Fruit fly (Drosophila melanogaster) whole organism, adult: ENCODE data around the gene CG44090.

Source experiments
- CG12768 ChIP-seq: fragments of 200-800 bp; sonication (Bioruptor generic); optimal IDR thresholded peaks from 2 replicates; lab custom pipeline; 2017; ENCODE audit warnings: missing biosample characterization, missing genetic modification characterization, mild to moderate bottlenecking, moderate library complexity, missing genetic modification reagents
- CG14711 ChIP-seq: fragments of 200-800 bp; sonication (Bioruptor generic); optimal IDR thresholded peaks from 2 replicates; lab custom pipeline; 2018; ENCODE audit warnings: missing biosample characterization, mild to moderate bottlenecking, missing genetic modification characterization, moderate library complexity
- CG1620 ChIP-seq: fragments of 200-800 bp; sonication (Bioruptor generic); optimal IDR thresholded peaks from 2 replicates; lab custom pipeline; 2016; ENCODE audit warnings: missing biosample characterization, missing genetic modification characterization
- CG33017 ChIP-seq: fragments of 200-800 bp; sonication (Bioruptor generic); optimal IDR thresholded peaks from 2 replicates; lab custom pipeline; 2018; ENCODE audit warnings: missing biosample characterization, mild to moderate bottlenecking, missing genetic modification characterization, moderate library complexity
- CG7045 ChIP-seq: fragments of 200-800 bp; sonication (Bioruptor generic); optimal IDR thresholded peaks from 2 replicates; lab custom pipeline; 2017; ENCODE audit warnings: missing biosample characterization, mild to moderate bottlenecking, missing genetic modification characterization
- Hr96 ChIP-seq: fragments of 200-800 bp; sonication (Bioruptor generic); optimal IDR thresholded peaks from 2 replicates; lab custom pipeline; 2016; ENCODE audit warnings: missing biosample characterization, missing genetic modification characterization
- ovo ChIP-seq: fragments of 200-800 bp; sonication (Bioruptor generic); optimal IDR thresholded peaks from 2 replicates; lab custom pipeline; 2016; ENCODE audit warnings: missing biosample characterization, missing genetic modification characterization
- tj ChIP-seq: fragments of 200-800 bp; sonication (Bioruptor generic); optimal IDR thresholded peaks from 3 replicates; lab custom pipeline; 2017; ENCODE audit warnings: missing biosample characterization, mild to moderate bottlenecking, missing genetic modification characterization, moderate library complexity

- TF ChIP-seq tj (GFP tag; lab: Kevin White, UChicago) = no peak
- TF ChIP-seq CG14711 (tag; lab: Kevin White, UChicago) = no peak
- TF ChIP-seq CG7045 = no peak
- peak; percentile 44 for TF ChIP-seq CG33017 (tag; lab: Kevin White, UChicago)
- TF ChIP-seq ovo (GFP tag; lab: Kevin White, UChicago) = no peak
- TF ChIP-seq CG12768 (GFP tag; lab: Kevin White, UChicago) = no peak
- no peak for TF ChIP-seq CG1620 (GFP tag; lab: Kevin White, UChicago)
- no peak for TF ChIP-seq Hr96 (GFP tag; lab: Kevin White, UChicago)
These were observed 34.1 kb downstream of the CG44090 start for dm6 chr3R:17400102-17400501.
